In the genomic region with DNA sequence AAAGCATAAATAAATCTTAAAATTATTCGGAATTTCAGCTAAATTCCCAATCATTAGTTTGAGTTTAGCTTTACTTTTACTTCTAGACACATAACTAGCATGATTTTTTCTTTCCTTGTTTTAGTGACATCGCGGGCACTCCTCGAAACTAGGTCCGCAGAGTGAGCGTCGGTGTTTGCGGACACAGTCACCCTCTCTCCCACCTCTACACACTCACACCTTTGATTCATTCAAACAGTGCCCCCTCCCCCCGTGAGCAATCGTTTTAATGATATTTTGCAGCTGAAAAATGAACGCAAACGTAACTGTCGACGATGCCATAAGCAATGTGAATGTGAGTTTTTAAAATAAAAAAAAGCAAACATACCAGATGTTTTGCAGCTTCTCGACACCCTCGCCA, we compare ENCODE assay signal across 1 worm cellular context.
TF ChIP-seq lines count a peak whose summit lies in the region.

A gene (plus strand): TSS at position 283 of the 400 bp plus-strand sequence.

TF ChIP-seq in whole organism, L1 larva, 84 proteins besides CTCF, POLR2A, EP300 and RAD21 (continued from another document):
- no peak for TF ChIP-seq Y116A8C.19 (tag; optimal IDR thresholded peaks at IDR 0.05; lab: Kevin White, UChicago; ENCODE audit: borderline replicate concordance)
- TF ChIP-seq swsn-7 (tag; optimal IDR thresholded peaks at IDR 0.05; lab: Kevin White, UChicago): no peak
- no peak for TF ChIP-seq pax-3 (tag; optimal IDR thresholded peaks at IDR 0.05; lab: Kevin White, UChicago)
- peak; percentile 51 to 59 for TF ChIP-seq lin-35 (GFP tag; optimal IDR thresholded peaks at IDR 0.05; lab: Kevin White, UChicago)
- TF ChIP-seq aha-1 (tag; optimal IDR thresholded peaks at IDR 0.05; lab: Kevin White, UChicago): no peak
- no peak for TF ChIP-seq nhr-84 (tag; optimal IDR thresholded peaks at IDR 0.05; lab: Kevin White, UChicago)
- TF ChIP-seq blmp-1 (tag; optimal IDR thresholded peaks at IDR 0.05; lab: Kevin White, UChicago): no peak
- TF ChIP-seq aly-2 (tag; optimal IDR thresholded peaks at IDR 0.05; lab: Kevin White, UChicago): no peak
- no peak for TF ChIP-seq grh-1 (GFP tag; IDR thresholded peaks at IDR 0.05; lab: Robert Waterston, UW)
- TF ChIP-seq lin-13 (GFP tag; optimal IDR thresholded peaks at IDR 0.05; lab: Kevin White, UChicago): no peak
- TF ChIP-seq nhr-85 (tag; lab: Kevin White, UChicago): no peak
- no peak for TF ChIP-seq unc-130 (tag; optimal IDR thresholded peaks at IDR 0.05; lab: Kevin White, UChicago)
- no peak for TF ChIP-seq fos-1 (tag; optimal IDR thresholded peaks at IDR 0.05; lab: Kevin White, UChicago)
- no peak for TF ChIP-seq elt-3 (tag; optimal IDR thresholded peaks at IDR 0.05; lab: Kevin White, UChicago)
- TF ChIP-seq ceh-82 (tag; optimal IDR thresholded peaks at IDR 0.05; lab: Kevin White, UChicago): peak in 1 of 3 experiments; percentile 24
- TF ChIP-seq mep-1 (tag; optimal IDR thresholded peaks at IDR 0.05; lab: Kevin White, UChicago): peak; percentile 34
- TF ChIP-seq pag-3 (tag; optimal IDR thresholded peaks at IDR 0.05; lab: Kevin White, UChicago; ENCODE audit: borderline replicate concordance, insufficient read depth): no peak
- no peak for TF ChIP-seq C34B4.2 (tag; optimal IDR thresholded peaks at IDR 0.05; lab: Kevin White, UChicago)
- no peak for TF ChIP-seq isw-1 (GFP tag; IDR thresholded peaks at IDR 0.05; lab: Robert Waterston, UW)
- TF ChIP-seq snpc-4 (tag; optimal IDR thresholded peaks at IDR 0.05; lab: Kevin White, UChicago): no peak
- TF ChIP-seq nhr-76 (tag; optimal IDR thresholded peaks at IDR 0.05; lab: Kevin White, UChicago): no peak
- TF ChIP-seq lin-14 (GFP tag; optimal IDR thresholded peaks at IDR 0.05; lab: Kevin White, UChicago): no peak
- TF ChIP-seq lir-3 (tag; optimal IDR thresholded peaks at IDR 0.05; lab: Kevin White, UChicago; ENCODE audit: poor library complexity): no peak
- no peak for TF ChIP-seq sup-37 (GFP tag; optimal IDR thresholded peaks at IDR 0.05; lab: Kevin White, UChicago)
- no peak for TF ChIP-seq nhr-20 (tag; optimal IDR thresholded peaks at IDR 0.05; lab: Kevin White, UChicago)
- peak; percentile 22 for TF ChIP-seq rnt-1 (tag; optimal IDR thresholded peaks at IDR 0.05; lab: Kevin White, UChicago)
- TF ChIP-seq snu-23 (GFP tag; optimal IDR thresholded peaks at IDR 0.05; lab: Kevin White, UChicago): no peak
- no peak for TF ChIP-seq xbp-1 (tag; optimal IDR thresholded peaks at IDR 0.05; lab: Kevin White, UChicago)
- TF ChIP-seq fkh-4 (tag; optimal IDR thresholded peaks at IDR 0.05; lab: Kevin White, UChicago; ENCODE audit: borderline replicate concordance): no peak
- no peak for TF ChIP-seq nhr-90 (tag; optimal IDR thresholded peaks at IDR 0.05; lab: Kevin White, UChicago; ENCODE audit: poor library complexity)
- TF ChIP-seq fkh-10 (GFP tag; optimal IDR thresholded peaks at IDR 0.05; lab: Kevin White, UChicago): no peak
- no peak for TF ChIP-seq elt-2 (tag; optimal IDR thresholded peaks at IDR 0.05; lab: Kevin White, UChicago)
- no peak for TF ChIP-seq unc-30 (tag; optimal IDR thresholded peaks at IDR 0.05; lab: Kevin White, UChicago)
- no peak for TF ChIP-seq nhr-71 (tag; optimal IDR thresholded peaks at IDR 0.05; lab: Kevin White, UChicago)
